Worm (Caenorhabditis elegans) whole organism, young adult: ENCODE measurements around the gene T23F2.2.

Source experiments
- B0336.3 ChIP-seq: fragments of 200-800 bp; sonication (Bioruptor generic); IDR thresholded peaks from 2 replicates; pipeline ENCODE4 v1.3.6; 2022; ENCODE audit warnings: missing genetic modification characterization, missing compliant biosample characterization
- C17E4.6 ChIP-seq: fragments of 200-800 bp; sonication (Bioruptor generic); IDR thresholded peaks from 2 replicates; pipeline ENCODE4 v1.3.6; 2022; ENCODE audit warnings: missing genetic modification reagents, missing genetic modification characterization, missing compliant biosample characterization
- F52B5.7 ChIP-seq: sonication (generic microtip); optimal IDR thresholded peaks from 2 replicates; lab custom pipeline; 2016; ENCODE audit warnings: mild to moderate bottlenecking, missing genetic modification characterization, missing compliant biosample characterization
- T26A5.8 ChIP-seq: sonication (generic microtip); optimal IDR thresholded peaks from 2 replicates; lab custom pipeline; 2016; ENCODE audit warnings: missing genetic modification characterization, missing compliant biosample characterization
- Y53G8AR.9 ChIP-seq: fragments of 200-800 bp; sonication (Bioruptor generic); conservative IDR thresholded peaks from 2 replicates; pipeline ENCODE4 v1.3.6; 2022; ENCODE audit warnings: missing genetic modification reagents, missing genetic modification characterization, missing compliant biosample characterization
- Y56A3A.18 ChIP-seq: fragments of 200-800 bp; sonication (Bioruptor generic); IDR thresholded peaks from 2 replicates; pipeline ENCODE4 v1.3.6; 2022; ENCODE audit warnings: missing genetic modification reagents, missing genetic modification characterization, missing compliant biosample characterization
- Y95B8A.8 ChIP-seq: fragments of 200-800 bp; sonication (Bioruptor generic); IDR thresholded peaks from 2 replicates; pipeline ENCODE4 v1.3.6; 2022; ENCODE audit warnings: missing genetic modification reagents, missing genetic modification characterization, missing compliant biosample characterization
- aptf-2 ChIP-seq: fragments of 200-800 bp; sonication (Bioruptor generic); conservative IDR thresholded peaks from 2 replicates; pipeline ENCODE4 v1.3.6; 2022; ENCODE audit warnings: missing genetic modification reagents, missing genetic modification characterization, missing compliant biosample characterization
- atf-7 ChIP-seq: sonication (generic microtip); optimal IDR thresholded peaks from 2 replicates; lab custom pipeline; 2017; ENCODE audit warnings: mild to moderate bottlenecking, missing genetic modification characterization, missing compliant biosample characterization
- attf-3 ChIP-seq: fragments of 200-800 bp; sonication (Bioruptor generic); conservative IDR thresholded peaks from 2 replicates; pipeline ENCODE4 v1.3.6; 2022; ENCODE audit warnings: missing genetic modification reagents, missing genetic modification characterization, missing compliant biosample characterization
- cebp-1 ChIP-seq, 2 experiments: fragments of 200-800 bp in 1 of 2; sonication (Bioruptor generic) in 1 of 2; sonication (generic microtip) in 1 of 2; IDR thresholded peaks in 1 of 2; optimal IDR thresholded peaks in 1 of 2; 2 replicates each; pipeline versions ENCODE4 v1.3.6 to Lab custom; 2017 to 2022; ENCODE audit warnings: missing compliant biosample characterization in 2 of 2, missing genetic modification characterization in 2 of 2, mild to moderate bottlenecking in 1 of 2, missing genetic modification reagents in 1 of 2, moderate library complexity in 1 of 2
- ceh-100 ChIP-seq: fragments of 200-800 bp; sonication (Bioruptor generic); IDR thresholded peaks from 2 replicates; pipeline ENCODE4 v1.3.6; 2022; ENCODE audit warnings: missing genetic modification reagents, missing genetic modification characterization, missing compliant biosample characterization
- ceh-58 ChIP-seq: fragments of 200-800 bp; sonication (Bioruptor generic); IDR thresholded peaks from 2 replicates; pipeline ENCODE4 v1.3.6; 2022; ENCODE audit warnings: missing genetic modification characterization, missing compliant biosample characterization
- dox-1 ChIP-seq: fragments of 200-800 bp; sonication (Bioruptor generic); IDR thresholded peaks from 2 replicates; pipeline ENCODE4 v1.3.6; 2022; ENCODE audit warnings: missing genetic modification reagents, missing genetic modification characterization, missing compliant biosample characterization
- dpl-1 ChIP-seq: fragments of 150-350 bp; optimal IDR thresholded peaks from 2 replicates; lab custom pipeline; 2014; ENCODE audit warnings: missing biosample characterization, missing genetic modification reagents, missing genetic modification characterization
- egl-44 ChIP-seq: fragments of 200-800 bp; sonication (Bioruptor generic); IDR thresholded peaks from 2 replicates; pipeline ENCODE4 v1.3.6; 2022; ENCODE audit warnings: missing genetic modification reagents, missing genetic modification characterization, missing compliant biosample characterization
- egrh-3 ChIP-seq: fragments of 200-800 bp; sonication (Bioruptor generic); IDR thresholded peaks from 2 replicates; pipeline ENCODE4 v1.3.6; 2022; ENCODE audit warnings: missing genetic modification reagents, missing genetic modification characterization, missing compliant biosample characterization
- ets-4 ChIP-seq: fragments of 200-800 bp; sonication (Bioruptor generic); optimal IDR thresholded peaks from 2 replicates; lab custom pipeline; 2018; ENCODE audit warnings: mild to moderate bottlenecking, missing genetic modification characterization, missing compliant biosample characterization
- fkh-3 ChIP-seq: sonication (generic microtip); optimal IDR thresholded peaks from 2 replicates; lab custom pipeline; 2016; ENCODE audit warnings: mild to moderate bottlenecking, missing genetic modification characterization, missing compliant biosample characterization
- hrde-1 ChIP-seq: sonication (generic microtip); optimal IDR thresholded peaks from 2 replicates; lab custom pipeline; 2016; ENCODE audit warnings: missing genetic modification characterization, mild to moderate bottlenecking, missing compliant biosample characterization, moderate library complexity, missing genotype, missing genetic modification reagents, borderline replicate concordance
- lag-1 ChIP-seq: fragments of 200-800 bp; sonication (Bioruptor generic); IDR thresholded peaks from 2 replicates; pipeline ENCODE4 v1.3.6; 2022; ENCODE audit warnings: missing genetic modification reagents, missing genetic modification characterization, missing compliant biosample characterization
- mes-4 ChIP-seq: sonication (generic microtip); optimal IDR thresholded peaks from 2 replicates; lab custom pipeline; 2016; ENCODE audit warnings: missing genotype, missing genetic modification characterization, missing compliant biosample characterization
- nfyb-1 ChIP-seq: fragments of 200-800 bp; sonication (Bioruptor generic); IDR thresholded peaks from 2 replicates; pipeline ENCODE4 v1.3.6; 2022; ENCODE audit warnings: missing genetic modification reagents, missing genetic modification characterization, missing compliant biosample characterization
- nhr-179 ChIP-seq: sonication (generic microtip); optimal IDR thresholded peaks from 2 replicates; lab custom pipeline; 2016; ENCODE audit warnings: mild to moderate bottlenecking, missing genetic modification characterization, missing compliant biosample characterization
- nhr-27 ChIP-seq: fragments of 200-800 bp; sonication (Bioruptor generic); optimal IDR thresholded peaks from 2 replicates; lab custom pipeline; 2018; ENCODE audit warnings: mild to moderate bottlenecking, missing genetic modification characterization, moderate library complexity, missing compliant biosample characterization
- nhr-80 ChIP-seq: sonication (generic microtip); optimal IDR thresholded peaks from 2 replicates; lab custom pipeline; 2016; ENCODE audit warnings: missing genetic modification characterization, missing compliant biosample characterization
- nhr-90 ChIP-seq: sonication (generic microtip); optimal IDR thresholded peaks from 2 replicates; lab custom pipeline; 2016; ENCODE audit warnings: missing genotype, mild to moderate bottlenecking, missing genetic modification characterization, missing compliant biosample characterization
- rec-8 ChIP-seq, 2 experiments: sonication (generic microtip); optimal IDR thresholded peaks; 2 replicates each; lab custom pipeline; 2016; ENCODE audit warnings: mild to moderate bottlenecking in 2 of 2, missing genetic modification characterization in 2 of 2, missing genetic modification reagents in 2 of 2, missing genotype in 2 of 2, missing biosample characterization in 1 of 2, missing compliant biosample characterization in 1 of 2, moderate library complexity in 1 of 2
- sdz-38 ChIP-seq: sonication (generic microtip); optimal IDR thresholded peaks from 2 replicates; lab custom pipeline; 2016; ENCODE audit warnings: missing genotype, missing genetic modification characterization, missing compliant biosample characterization
- xnd-1 ChIP-seq: sonication (generic microtip); optimal IDR thresholded peaks from 2 replicates; lab custom pipeline; 2016; ENCODE audit warnings: missing genotype, missing genetic modification reagents, missing genetic modification characterization, missing compliant biosample characterization
- ztf-22 ChIP-seq: fragments of 200-800 bp; sonication (Bioruptor generic); optimal IDR thresholded peaks from 2 replicates; lab custom pipeline; 2018; ENCODE audit warnings: mild to moderate bottlenecking, missing genetic modification characterization, moderate library complexity, missing compliant biosample characterization
- ztf-6 ChIP-seq: fragments of 200-800 bp; sonication (Bioruptor generic); IDR thresholded peaks from 2 replicates; pipeline ENCODE4 v1.3.6; 2022; ENCODE audit warnings: missing genetic modification reagents, missing genetic modification characterization, missing compliant biosample characterization

T23F2.2 gene

ce11 chrX:5524260-5524659 is 19.2 kb upstream of the T23F2.2 start:
- TF ChIP-seq nfyb-1 (GFP tag; lab: Robert Waterston, UW) = no peak
- TF ChIP-seq attf-3 (GFP tag; lab: Robert Waterston, UW) = no peak
- no peak for TF ChIP-seq egrh-3 (GFP tag; lab: Robert Waterston, UW)
- no peak for TF ChIP-seq ceh-100
- peak; percentile 82 for TF ChIP-seq nhr-80 (tag; lab: Kevin White, UChicago)
- TF ChIP-seq Y53G8AR.9 (GFP tag; lab: Robert Waterston, UW) = no peak
- TF ChIP-seq F52B5.7 (tag; lab: Kevin White, UChicago) = no peak
- TF ChIP-seq, all 124 proteins: peak for 1

DNA sequence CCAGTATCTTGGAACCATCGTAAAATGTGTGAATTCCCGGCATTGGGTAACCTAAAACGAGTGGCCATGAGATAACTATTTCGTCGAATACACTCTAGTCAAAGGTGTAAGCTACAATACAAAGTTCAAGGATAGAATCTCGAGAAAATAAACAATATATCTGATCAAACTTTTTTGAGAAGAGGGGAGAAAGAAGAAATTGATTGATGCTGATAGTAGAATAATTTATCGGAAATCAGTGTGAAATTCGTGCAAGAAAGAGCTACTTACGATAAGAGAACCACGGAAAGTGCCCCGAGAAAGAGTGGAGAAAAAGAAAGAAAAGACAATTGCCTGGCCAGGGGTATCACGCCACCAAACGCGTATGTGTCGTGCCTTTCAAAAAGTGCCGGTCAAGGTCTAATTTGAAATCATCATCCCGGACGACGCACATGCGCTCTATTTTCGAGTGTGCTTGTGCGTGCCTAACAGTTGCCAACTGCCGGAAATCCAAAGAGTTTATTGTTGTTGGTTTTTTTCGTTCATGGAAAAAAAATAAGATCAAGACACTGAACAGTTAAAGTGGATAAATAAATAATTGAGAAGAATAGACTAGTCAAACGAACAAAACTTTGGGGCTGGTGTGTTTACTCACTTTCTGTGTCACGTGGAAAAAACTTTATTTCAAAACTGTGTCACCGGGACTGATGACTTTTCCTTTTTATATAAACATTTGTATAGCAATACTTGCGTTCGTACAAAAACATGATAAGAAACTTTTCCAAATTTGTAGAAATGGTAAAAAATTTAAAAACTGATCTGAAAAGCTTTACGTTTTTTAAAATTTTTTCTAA is 17.9 kb upstream of the T23F2.2 start, which contains the start of gene mboa-3:
Gene mboa-3 (minus strand): TSS at position 51 of the 833 bp plus-strand sequence.
- TF ChIP-seq C17E4.6 (GFP tag; lab: Robert Waterston, UW) (no peak), ztf-22 (GFP tag; lab: Kevin White, UChicago) (peak; percentile 27), aptf-2 (no peak), atf-7 (peak; percentile 7), cebp-1 (GFP tag; IDR thresholded peaks at IDR 0.05; lab: Robert Waterston, UW) (no peak), cebp-1 (tag; optimal IDR thresholded peaks at IDR 0.05; lab: Kevin White, UChicago) (peak; percentile 49), nhr-90 (tag; lab: Kevin White, UChicago) (no peak), rec-8 (tag; optimal IDR thresholded peaks at IDR 0.05; lab: Kevin White, UChicago) (no peak), sdz-38 (tag; lab: Kevin White, UChicago) (no peak), B0336.3 (GFP tag; lab: Robert Waterston, UW) (peak; percentile 46; the same call in 1 of the 2 replicates), ets-4 (GFP tag; lab: Kevin White, UChicago) (peak; percentile 27), hrde-1 (tag; lab: Kevin White, UChicago) (no peak), egl-44 (GFP tag; lab: Robert Waterston, UW) (no peak), mes-4 (tag; lab: Kevin White, UChicago) (no peak), T26A5.8 (tag; lab: Kevin White, UChicago) (no peak), nfyb-1 (GFP tag; lab: Robert Waterston, UW) (peak; percentile 35; the same call in 1 of the 2 replicates), nhr-27 (tag; lab: Kevin White, UChicago) (no peak), nhr-80 (tag; lab: Kevin White, UChicago) (peak; percentile 83), Y95B8A.8 (GFP tag; lab: Robert Waterston, UW) (no peak), Y56A3A.18 (GFP tag; lab: Robert Waterston, UW) (0 out of 2 replicates have a peak, but pooled peaks have one; percentile 47), ceh-58 (GFP tag; lab: Robert Waterston, UW) (no peak), lag-1 (no peak), ztf-6 (GFP tag; lab: Robert Waterston, UW) (no peak), egrh-3 (GFP tag; lab: Robert Waterston, UW) (no peak), fkh-3 (tag; lab: Kevin White, UChicago) (no peak), dox-1 (peak; percentile 45; the same call in 1 of the 2 replicates), xnd-1 (tag; lab: Kevin White, UChicago) (no peak), nhr-179 (tag; lab: Kevin White, UChicago) (no peak)

DNA sequence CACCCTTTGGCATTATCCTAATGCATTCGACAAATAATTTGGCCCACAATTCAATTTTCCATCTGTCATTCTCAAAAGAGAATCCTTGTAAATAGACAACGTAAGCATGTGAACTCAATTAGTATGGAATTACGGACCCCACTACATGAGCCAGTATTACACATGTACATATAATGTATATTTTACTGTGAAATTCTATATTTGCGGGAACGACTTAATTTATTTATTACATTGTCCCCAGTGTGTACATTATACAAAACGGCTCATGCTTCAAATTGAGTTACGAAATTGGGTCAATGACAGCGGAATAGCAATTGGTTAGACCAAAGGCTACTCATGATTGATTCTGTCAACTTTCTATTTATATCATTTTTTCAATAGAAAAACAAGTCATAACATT is 14.5 kb upstream of the T23F2.2 start:
- TF ChIP-seq ets-4 (GFP tag; lab: Kevin White, UChicago) (no peak), cebp-1 (GFP tag; IDR thresholded peaks at IDR 0.05; lab: Robert Waterston, UW) (no peak), cebp-1 (tag; optimal IDR thresholded peaks at IDR 0.05; lab: Kevin White, UChicago) (peak; percentile 60), dpl-1 (no peak)
